Worm (Caenorhabditis elegans): ENCODE data around the gene gst-5.

Gene gst-5

DNA sequence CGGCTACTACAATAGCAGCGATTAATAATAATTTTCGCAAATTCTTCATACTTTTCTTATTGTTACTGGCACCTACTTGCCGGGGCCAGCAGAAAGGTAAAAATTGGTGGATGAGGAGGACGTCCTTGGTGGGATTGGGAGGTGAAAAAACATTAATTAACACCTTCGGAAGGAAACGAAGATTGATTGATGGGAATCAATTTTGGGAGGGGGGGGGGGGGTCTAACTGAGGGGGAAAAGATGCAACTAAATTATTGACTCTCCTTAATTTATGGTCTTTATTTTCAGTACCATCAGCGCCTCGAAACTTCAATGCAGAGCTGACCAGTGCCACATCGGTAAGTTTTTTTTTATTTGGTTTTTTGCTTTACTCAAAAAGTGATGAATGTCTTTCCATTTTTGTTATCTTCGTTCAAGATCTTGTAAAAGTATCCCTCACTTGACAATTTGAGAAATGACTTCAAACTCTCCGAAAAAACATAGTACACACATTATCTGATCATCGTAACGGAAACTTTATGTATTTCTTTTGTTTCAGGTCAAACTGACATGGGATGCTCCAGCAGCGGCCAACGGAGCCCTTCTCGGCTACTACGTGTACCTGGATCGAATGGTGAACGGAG lies 43.6 kb downstream of the gst-5 start:
- peak in 1 of 2 experiments; percentile 77 for TF ChIP-seq unc-62 (GFP tag; optimal IDR thresholded peaks at IDR 0.05 in 1 of 2)
- TF ChIP-seq unc-62 (tag; optimal IDR thresholded peaks at IDR 0.05) = no peak
- TF ChIP-seq dmd-9 (GFP tag; IDR thresholded peaks at IDR 0.05) = no peak
- TF ChIP-seq aha-1 (tag) = peak; percentile 71
- TF ChIP-seq egl-43 (GFP tag; IDR thresholded peaks at IDR 0.05) = no peak
- no peak for TF ChIP-seq dmd-6 (GFP tag; IDR thresholded peaks at IDR 0.05)
- no peak for TF ChIP-seq nhr-102 (tag; optimal IDR thresholded peaks at IDR 0.05)
- TF ChIP-seq ceh-20 (GFP tag; IDR thresholded peaks at IDR 0.05) = no peak
- no peak for TF ChIP-seq F10B5.3 (tag; optimal IDR thresholded peaks at IDR 0.05)
- TF ChIP-seq nhr-25 (tag; optimal IDR thresholded peaks at IDR 0.05; ENCODE audit: borderline replicate concordance, insufficient read depth) = no peak
- TF ChIP-seq duxl-1 (tag; optimal IDR thresholded peaks at IDR 0.05; ENCODE audit: poor library complexity) = no peak
- no peak for TF ChIP-seq nhr-28 (tag; optimal IDR thresholded peaks at IDR 0.05)

DNA sequence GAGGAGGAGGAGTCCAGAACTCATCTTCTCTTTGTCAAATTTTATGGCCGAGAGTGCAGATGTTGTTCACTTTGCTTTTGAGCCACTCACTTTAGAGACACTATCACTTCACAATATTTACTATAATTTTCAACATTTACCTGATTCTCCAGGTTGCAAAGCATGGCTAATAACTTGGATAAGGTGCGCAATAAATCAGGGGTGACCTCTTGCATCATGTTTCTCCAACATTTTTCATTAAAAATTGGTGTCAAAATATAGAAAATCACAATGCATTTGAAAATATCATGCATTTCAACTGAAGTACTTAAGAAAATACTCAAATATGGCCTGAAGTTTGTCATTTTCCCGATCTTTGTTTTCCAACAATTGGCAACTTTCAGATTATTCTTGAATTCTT lies 45.4 kb downstream of the gst-5 start:
- no peak for TF ChIP-seq skn-1 (tag; optimal IDR thresholded peaks at IDR 0.05)
- peak in 1 of 2 experiments; percentile 97 for TF ChIP-seq unc-62 (GFP tag; optimal IDR thresholded peaks at IDR 0.05 in 1 of 2)
- no peak for TF ChIP-seq unc-62 (tag; optimal IDR thresholded peaks at IDR 0.05)
- no peak for TF ChIP-seq nhr-237 (tag; optimal IDR thresholded peaks at IDR 0.05)

DNA sequence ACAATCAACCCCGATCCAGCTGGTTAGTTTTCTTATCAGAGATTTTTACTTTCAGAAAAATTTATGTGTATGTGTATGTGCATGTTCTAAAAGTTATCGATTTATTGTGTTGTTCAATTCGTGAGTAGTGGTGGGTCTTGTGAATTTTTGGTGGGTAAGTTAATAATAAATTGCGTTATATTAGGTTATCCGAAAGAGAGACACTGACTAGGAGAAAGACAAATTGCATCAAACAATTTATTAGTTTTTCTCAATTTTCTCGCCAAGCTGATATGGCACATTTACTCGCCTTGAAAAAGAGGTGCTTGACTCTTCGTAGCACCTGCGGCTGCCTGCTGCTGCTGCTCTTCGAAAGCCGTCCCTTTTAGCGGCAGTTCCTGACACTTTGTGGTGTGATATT lies 49.0 kb downstream of the gst-5 start:
- peak; percentile 63 for TF ChIP-seq aha-1 (tag)
- peak; percentile 49 for TF ChIP-seq ces-1 (GFP tag; optimal IDR thresholded peaks at IDR 0.05)
- TF ChIP-seq nhr-10 (tag; optimal IDR thresholded peaks at IDR 0.05) = no peak
- TF ChIP-seq set-16 (GFP tag; IDR thresholded peaks at IDR 0.05) = 0 out of 2 replicates have a peak, but pooled peaks have one; percentile 6
